Worm (Caenorhabditis elegans) whole organism, early embryonic: ENCODE measurements around the gene peb-1.

Experiments used
- B0310.2 ChIP-seq: sonication (generic microtip); optimal IDR thresholded peaks from 2 replicates; lab custom pipeline; 2016; ENCODE audit warnings: mild to moderate bottlenecking, missing genetic modification characterization, missing compliant biosample characterization
- aly-1 ChIP-seq: sonication (generic microtip); optimal IDR thresholded peaks from 2 replicates; lab custom pipeline; 2016; ENCODE audit warnings: missing genetic modification characterization, missing compliant biosample characterization
- ama-1 ChIP-seq: fragments of 150-350 bp; optimal IDR thresholded peaks from 2 replicates; lab custom pipeline; 2014
- flt-1 ChIP-seq: fragments of 200-800 bp; sonication (Bioruptor generic); IDR thresholded peaks from 2 replicates; pipeline ENCODE4 v1.3.6; 2022; ENCODE audit warnings: missing genetic modification characterization, missing compliant biosample characterization
- hmg-4 ChIP-seq: fragments of 200-800 bp; sonication (Bioruptor generic); optimal IDR thresholded peaks from 2 replicates; lab custom pipeline; 2018; ENCODE audit warnings: mild to moderate bottlenecking, missing genetic modification characterization, missing compliant biosample characterization
- pes-1 ChIP-seq: fragments of 200-800 bp; sonication (Bioruptor generic); IDR thresholded peaks from 2 replicates; pipeline ENCODE4 v1.3.6; 2022; ENCODE audit warnings: missing genetic modification reagents, missing genetic modification characterization, missing compliant biosample characterization
- scrt-1 ChIP-seq: fragments of 200-800 bp; sonication (Bioruptor generic); IDR thresholded peaks from 2 replicates; pipeline ENCODE4 v1.3.6; 2022; ENCODE audit warnings: missing genetic modification characterization, missing compliant biosample characterization
- tbx-37 ChIP-seq: fragments of 200-800 bp; sonication (Bioruptor generic); conservative IDR thresholded peaks from 2 replicates; pipeline ENCODE4 v1.3.6; 2022; ENCODE audit warnings: missing genetic modification reagents, missing genetic modification characterization, missing compliant biosample characterization

DNA sequence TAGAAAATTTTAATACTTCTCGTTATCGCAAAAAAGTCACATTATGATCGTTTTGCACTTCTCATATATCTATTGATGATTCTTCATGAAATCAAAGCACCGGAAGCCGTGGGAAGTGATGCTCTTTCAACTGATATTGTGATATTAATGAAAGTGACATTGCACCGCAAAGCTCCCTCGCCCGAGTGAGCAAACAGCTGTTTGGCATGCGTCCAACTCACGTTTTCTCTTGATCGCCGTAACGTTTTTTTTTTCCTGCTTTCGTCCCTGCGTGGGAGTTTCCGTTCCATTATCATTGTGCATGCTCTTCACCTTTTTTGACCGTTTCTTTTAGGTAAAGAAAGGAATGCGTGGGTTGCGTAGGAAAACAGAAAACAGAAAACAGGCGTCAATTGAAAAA lies 22.0 kb upstream of the peb-1 start:
- no peak for TF ChIP-seq tbx-37 (GFP tag; lab: Robert Waterston, UW)
- no peak for TF ChIP-seq flt-1 (GFP tag; lab: Robert Waterston, UW)
- TF ChIP-seq scrt-1 (GFP tag; lab: Robert Waterston, UW): no peak
- TF ChIP-seq hmg-4: no peak
- TF ChIP-seq ama-1 (lab: Kevin White, UChicago): no peak
- no peak for TF ChIP-seq pes-1 (GFP tag; lab: Robert Waterston, UW)
- no peak for TF ChIP-seq aly-1
- TF ChIP-seq B0310.2 (tag; lab: Kevin White, UChicago): no peak
